Worm (Caenorhabditis elegans): ENCODE measurements around the gene npr-26.

- no peak for TF ChIP-seq nhr-11 (tag; optimal IDR thresholded peaks at IDR 0.05)
- TF ChIP-seq alr-1 (tag; optimal IDR thresholded peaks at IDR 0.05), result no peak
- TF ChIP-seq unc-39 (tag; optimal IDR thresholded peaks at IDR 0.05), result no peak
- TF ChIP-seq ztf-11 (tag; optimal IDR thresholded peaks at IDR 0.05), result no peak
- no peak for TF ChIP-seq snpc-4 (tag; optimal IDR thresholded peaks at IDR 0.05)
- TF ChIP-seq crh-2 (tag; optimal IDR thresholded peaks at IDR 0.05), result peak; percentile 35
- no peak for TF ChIP-seq nhr-23 (tag; optimal IDR thresholded peaks at IDR 0.05)
- TF ChIP-seq aly-2 (tag; optimal IDR thresholded peaks at IDR 0.05), result no peak
- TF ChIP-seq nhr-6 (tag; optimal IDR thresholded peaks at IDR 0.05), result no peak
- no peak for TF ChIP-seq R02D3.7 (tag; optimal IDR thresholded peaks at IDR 0.05)
- TF ChIP-seq ztf-4 (tag; optimal IDR thresholded peaks at IDR 0.05), result no peak
- peak; percentile 6 for TF ChIP-seq fos-1 (tag; optimal IDR thresholded peaks at IDR 0.05)
- no peak for TF ChIP-seq unc-55 (GFP tag; optimal IDR thresholded peaks at IDR 0.05)
- no peak for TF ChIP-seq ceh-82 (tag; optimal IDR thresholded peaks at IDR 0.05)
Measured at ce11 chrIV:17442503-17442902, 24.9 kb upstream of the npr-26 start, which contains the start of gene F11E6.11.

All from whole organism, L2 larva.